Worm (Caenorhabditis elegans) whole organism, L2 larva: ENCODE results near the gene F02C9.1.

Source experiments
- lin-13 ChIP-seq: fragments of 150-350 bp; optimal IDR thresholded peaks from 2 replicates; lab custom pipeline; 2014; ENCODE audit warnings: missing biosample characterization, missing genetic modification reagents, missing genetic modification characterization
- mab-5 ChIP-seq: fragments of 150-350 bp; optimal IDR thresholded peaks from 2 replicates; lab custom pipeline; 2014; ENCODE audit warnings: missing biosample characterization, missing genetic modification characterization
- mbf-1 ChIP-seq: sonication (generic microtip); optimal IDR thresholded peaks from 2 replicates; lab custom pipeline; 2017; ENCODE audit warnings: missing biosample characterization, missing genetic modification characterization
- nhr-77 ChIP-seq: fragments of 150-350 bp; optimal IDR thresholded peaks from 2 replicates; lab custom pipeline; 2014; ENCODE audit warnings: missing biosample characterization, missing genetic modification characterization
- sem-4 ChIP-seq: fragments of 150-350 bp; optimal IDR thresholded peaks from 2 replicates; lab custom pipeline; 2014; ENCODE audit warnings: missing biosample characterization, missing genetic modification reagents, missing genetic modification characterization
- skn-1 ChIP-seq: sonication (generic microtip); optimal IDR thresholded peaks from 2 replicates; lab custom pipeline; 2017; ENCODE audit warnings: missing biosample characterization, missing genetic modification characterization
- sma-9 ChIP-seq, 2 experiments: fragments of 150-350 bp in 1 of 2; sonication (generic microtip) in 1 of 2; optimal IDR thresholded peaks; 2 replicates each; lab custom pipeline; 2014 to 2016; ENCODE audit warnings: missing genetic modification characterization in 2 of 2, mild to moderate bottlenecking in 1 of 2, missing biosample characterization in 1 of 2, missing compliant biosample characterization in 1 of 2, missing genetic modification reagents in 1 of 2, moderate library complexity in 1 of 2
- snpc-4 ChIP-seq: fragments of 150-350 bp; optimal IDR thresholded peaks from 2 replicates; lab custom pipeline; 2014; ENCODE audit warnings: missing biosample characterization, missing genetic modification characterization
- unc-55 ChIP-seq: fragments of 150-350 bp; sonication (generic microtip); optimal IDR thresholded peaks from 3 replicates; lab custom pipeline; 2014; ENCODE audit warnings: missing biosample characterization, missing genetic modification reagents, missing genetic modification characterization
- unc-62 ChIP-seq: fragments of 150-350 bp; optimal IDR thresholded peaks from 2 replicates; lab custom pipeline; 2014; ENCODE audit warnings: missing biosample characterization, missing genetic modification reagents, missing genetic modification characterization
- ztf-1 ChIP-seq: fragments of 200-800 bp; sonication (Bioruptor generic); conservative IDR thresholded peaks from 2 replicates; pipeline ENCODE4 v1.3.6; 2022; ENCODE audit warnings: missing genetic modification characterization, missing compliant biosample characterization

DNA sequence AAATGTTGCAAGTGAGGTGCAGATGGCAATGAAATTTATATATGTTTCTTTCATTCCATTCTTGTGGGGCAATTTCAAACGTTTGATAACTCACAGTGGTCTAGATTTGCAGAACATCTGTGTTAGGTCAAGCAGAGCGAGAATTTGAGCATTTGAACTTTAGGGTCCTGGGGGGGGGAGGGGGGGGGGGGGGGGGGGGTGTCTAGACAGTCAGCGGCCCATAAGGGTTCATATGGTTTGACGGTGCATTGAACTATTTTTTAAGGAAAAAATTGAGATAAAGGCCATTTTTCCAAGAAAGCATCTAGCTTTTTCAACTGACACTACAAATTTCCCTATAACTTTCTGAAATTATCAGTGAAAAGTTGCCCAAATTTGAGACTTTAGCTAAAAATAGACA is 47.4 kb downstream of the F02C9.1 start:
- TF ChIP-seq lin-13 (no peak), mbf-1 (tag; lab: Kevin White, UChicago) (no peak), sem-4 (tag; lab: Kevin White, UChicago) (no peak), ztf-1 (GFP tag; lab: Robert Waterston, UW) (no peak), mab-5 (tag; lab: Kevin White, UChicago) (no peak), sma-9 (GFP tag; optimal IDR thresholded peaks at IDR 0.05; lab: Kevin White, UChicago) (no peak), sma-9 (tag; optimal IDR thresholded peaks at IDR 0.05; lab: Kevin White, UChicago) (no peak), unc-55 (no peak), unc-62 (GFP tag; lab: Kevin White, UChicago) (no peak), skn-1 (tag; lab: Kevin White, UChicago) (no peak), nhr-77 (tag; lab: Kevin White, UChicago) (no peak), snpc-4 (tag; lab: Kevin White, UChicago) (no peak)
